Fruit fly (Drosophila melanogaster) whole organism, pupa: Measurements from ENCODE around the gene Taf10.

ENCODE experiments used
- CG10348 ChIP-seq: fragments of 200-800 bp; sonication (Bioruptor generic); IDR thresholded peaks from 2 replicates; pipeline ENCODE4 v1.3.6; 2022; ENCODE audit warnings: missing biosample characterization, missing genetic modification characterization
- CG12605 ChIP-seq: fragments of 200-800 bp; sonication (Bioruptor generic); IDR thresholded peaks from 2 replicates; pipeline ENCODE4 v1.3.6; 2022; ENCODE audit warnings: missing biosample characterization, missing genetic modification characterization
- CG13204 ChIP-seq: fragments of 200-800 bp; sonication (Bioruptor generic); optimal IDR thresholded peaks from 2 replicates; lab custom pipeline; 2018; ENCODE audit warnings: missing biosample characterization, mild to moderate bottlenecking, missing genetic modification characterization, moderate library complexity
- CG14655 ChIP-seq: fragments of 200-800 bp; sonication (Bioruptor generic); optimal IDR thresholded peaks from 3 replicates; lab custom pipeline; 2017; ENCODE audit warnings: mild to moderate bottlenecking, missing biosample characterization, missing genetic modification reagents, missing genetic modification characterization
- CG15710 ChIP-seq: fragments of 200-800 bp; sonication (Bioruptor generic); optimal IDR thresholded peaks from 2 replicates; lab custom pipeline; 2018; ENCODE audit warnings: missing biosample characterization, mild to moderate bottlenecking, missing genetic modification characterization, moderate library complexity
- CG17806 ChIP-seq: fragments of 200-800 bp; sonication (Bioruptor generic); optimal IDR thresholded peaks from 2 replicates; lab custom pipeline; 2018; ENCODE audit warnings: missing biosample characterization, mild to moderate bottlenecking, missing genetic modification characterization, moderate library complexity
- CG32121 ChIP-seq: fragments of 200-800 bp; sonication (Bioruptor generic); IDR thresholded peaks from 2 replicates; pipeline ENCODE4 v1.3.6; 2022; ENCODE audit warnings: missing biosample characterization, missing genetic modification characterization
- CG34367 ChIP-seq: fragments of 200-800 bp; sonication (Bioruptor generic); optimal IDR thresholded peaks from 2 replicates; lab custom pipeline; 2018; ENCODE audit warnings: missing biosample characterization, mild to moderate bottlenecking, missing genetic modification characterization
- CG4496 ChIP-seq: fragments of 200-800 bp; sonication (Bioruptor generic); IDR thresholded peaks from 3 replicates; pipeline ENCODE4 v1.3.6; 2022; ENCODE audit warnings: missing biosample characterization, missing genetic modification characterization
- CG8159 ChIP-seq: fragments of 200-800 bp; sonication (Bioruptor generic); optimal IDR thresholded peaks from 3 replicates; lab custom pipeline; 2018; ENCODE audit warnings: missing biosample characterization, mild to moderate bottlenecking, missing genetic modification characterization, moderate library complexity
- CG8301 ChIP-seq: fragments of 200-800 bp; sonication (Bioruptor generic); optimal IDR thresholded peaks from 2 replicates; lab custom pipeline; 2018; ENCODE audit warnings: missing biosample characterization, mild to moderate bottlenecking, missing genetic modification characterization
- CG9948 ChIP-seq: fragments of 200-800 bp; sonication (Bioruptor generic); optimal IDR thresholded peaks from 2 replicates; lab custom pipeline; 2018; ENCODE audit warnings: missing biosample characterization, mild to moderate bottlenecking, missing genetic modification characterization, moderate library complexity
- D1 ChIP-seq: fragments of 200-800 bp; sonication (Bioruptor generic); optimal IDR thresholded peaks from 2 replicates; lab custom pipeline; 2018; ENCODE audit warnings: missing biosample characterization, mild to moderate bottlenecking, missing genetic modification characterization, moderate library complexity
- EcR ChIP-seq: fragments of 200-800 bp; sonication (Bioruptor generic); optimal IDR thresholded peaks from 3 replicates; lab custom pipeline; 2019; ENCODE audit warnings: missing biosample characterization, missing genetic modification characterization, mild to moderate bottlenecking, moderate library complexity, missing genetic modification reagents
- Ets98B ChIP-seq: fragments of 200-800 bp; sonication (Bioruptor generic); IDR thresholded peaks from 2 replicates; pipeline ENCODE4 v1.3.6; 2022; ENCODE audit warnings: missing biosample characterization, missing genetic modification characterization
- Pif1A ChIP-seq: fragments of 200-800 bp; sonication (Bioruptor generic); optimal IDR thresholded peaks from 3 replicates; lab custom pipeline; 2016; ENCODE audit warnings: missing biosample characterization, missing genetic modification characterization
- Pif1B ChIP-seq: fragments of 200-800 bp; sonication (Bioruptor generic); optimal IDR thresholded peaks from 3 replicates; lab custom pipeline; 2016; ENCODE audit warnings: missing biosample characterization, missing genetic modification characterization
- Snoo ChIP-seq: fragments of 200-800 bp; sonication (Bioruptor generic); optimal IDR thresholded peaks from 3 replicates; lab custom pipeline; 2017; ENCODE audit warnings: missing biosample characterization, mild to moderate bottlenecking, missing genetic modification characterization, inconsistent platforms
- fd96Ca ChIP-seq: fragments of 200-800 bp; sonication (Bioruptor generic); IDR thresholded peaks from 3 replicates; pipeline ENCODE4 v1.3.6; 2022; ENCODE audit warnings: missing biosample characterization, missing genetic modification characterization
- gl ChIP-seq: fragments of 200-800 bp; sonication (Bioruptor generic); optimal IDR thresholded peaks from 2 replicates; lab custom pipeline; 2018; ENCODE audit warnings: missing biosample characterization, mild to moderate bottlenecking, missing genetic modification characterization
- rn ChIP-seq: fragments of 200-800 bp; sonication (Bioruptor generic); IDR thresholded peaks from 2 replicates; pipeline ENCODE4 v1.3.6; 2022; ENCODE audit warnings: missing biosample characterization, missing genetic modification characterization

The Taf10 gene

dm6 chr2L:2769476-2770185 lies 1.9 kb downstream of the Taf10 start, which contains the start of the genes colt and HINT1:
Gene colt (minus strand): TSS chr2L:2770069.
Gene HINT1 (plus strand): TSS chr2L:2770135.
- TF ChIP-seq CG8301 (tag; lab: Kevin White, UChicago), result peak; percentile 82
- TF ChIP-seq CG17806 (tag; lab: Kevin White, UChicago), result peak; percentile 66
- no peak for TF ChIP-seq rn (GFP tag; lab: Robert Waterston, UW)
- TF ChIP-seq fd96Ca, result peak; percentile 16; the same call in 1 of the 3 replicates
- TF ChIP-seq CG13204 (GFP tag; lab: Kevin White, UChicago), result peak; percentile 93
- TF ChIP-seq EcR, result peak; percentile 58
- peak; percentile 51 for TF ChIP-seq CG15710 (tag; lab: Kevin White, UChicago)
- TF ChIP-seq D1, result no peak
- peak; percentile 97 for TF ChIP-seq gl
- TF ChIP-seq Pif1B (GFP tag; lab: Kevin White, UChicago), result peak; percentile 87
- TF ChIP-seq CG14655, result peak; percentile 88
- TF ChIP-seq CG12605 (GFP tag; lab: Robert Waterston, UW), result peak; percentile 67; the same call in 1 of the 2 replicates
- TF ChIP-seq Snoo (tag; lab: Kevin White, UChicago), result peak; percentile 73
- TF ChIP-seq CG8159 (tag; lab: Kevin White, UChicago), result peak; percentile 77
- no peak for TF ChIP-seq CG10348
- peak; percentile 48; the same call in 1 of the 2 replicates for TF ChIP-seq CG32121 (GFP tag; lab: Robert Waterston, UW)
- TF ChIP-seq CG9948 (tag; lab: Kevin White, UChicago), result peak; percentile 57
- peak; percentile 78 for TF ChIP-seq CG4496
- peak; percentile 82 for TF ChIP-seq CG34367 (tag; lab: Kevin White, UChicago)
- TF ChIP-seq Pif1A, result peak; percentile 91
- peak; percentile 55 for TF ChIP-seq Ets98B (GFP tag; lab: Robert Waterston, UW)

dm6 chr2L:2771676-2772075 lies 4.0 kb downstream of the Taf10 start, which contains the start of gene CG15399:
Gene CG15399 (minus strand): TSS chr2L:2771776.
- TF ChIP-seq CG10348, result no peak
- no peak for TF ChIP-seq CG15710 (tag; lab: Kevin White, UChicago)

dm6 chr2L:2782790-2783189 lies 15.1 kb downstream of the Taf10 start:
- no peak for TF ChIP-seq CG32121 (GFP tag; lab: Robert Waterston, UW)
- no peak for TF ChIP-seq Snoo (tag; lab: Kevin White, UChicago)
- no peak for TF ChIP-seq CG13204 (GFP tag; lab: Kevin White, UChicago)
- no peak for TF ChIP-seq D1
- no peak for TF ChIP-seq CG8301 (tag; lab: Kevin White, UChicago)
- TF ChIP-seq EcR, result no peak
- TF ChIP-seq CG12605 (GFP tag; lab: Robert Waterston, UW), result no peak
- TF ChIP-seq CG34367 (tag; lab: Kevin White, UChicago), result no peak
- TF ChIP-seq Ets98B (GFP tag; lab: Robert Waterston, UW), result no peak
- no peak for TF ChIP-seq gl
- no peak for TF ChIP-seq CG10348
- TF ChIP-seq CG9948 (tag; lab: Kevin White, UChicago), result no peak
- no peak for TF ChIP-seq fd96Ca
- no peak for TF ChIP-seq CG14655
- TF ChIP-seq CG4496, result no peak
- TF ChIP-seq rn (GFP tag; lab: Robert Waterston, UW), result no peak
- no peak for TF ChIP-seq CG17806 (tag; lab: Kevin White, UChicago)
- TF ChIP-seq CG15710 (tag; lab: Kevin White, UChicago), result no peak
- TF ChIP-seq Pif1B (GFP tag; lab: Kevin White, UChicago), result no peak

- TF ChIP-seq CG8301 (tag; lab: Kevin White, UChicago) (no peak), CG4496 (no peak), CG8159 (tag; lab: Kevin White, UChicago) (no peak), Pif1B (GFP tag; lab: Kevin White, UChicago) (no peak), CG15710 (tag; lab: Kevin White, UChicago) (no peak), CG13204 (GFP tag; lab: Kevin White, UChicago) (no peak), CG14655 (no peak), CG34367 (tag; lab: Kevin White, UChicago) (no peak), CG12605 (GFP tag; lab: Robert Waterston, UW) (no peak)
Measured at dm6 chr2L:2797186-2797585, 29.5 kb downstream of the Taf10 start.

- 0 out of 3 replicates have a peak, but pooled peaks have one; percentile 9 for TF ChIP-seq CG4496
- TF ChIP-seq Pif1A, result peak; percentile 0
- no peak for TF ChIP-seq CG13204 (GFP tag; lab: Kevin White, UChicago)
Measured at dm6 chr2L:2799909-2800478, 32.3 kb downstream of the Taf10 start, which contains the start of gene Syt1. Gene Syt1 (minus strand): TSS chr2L:2799979.

- no peak for TF ChIP-seq CG8159 (tag; lab: Kevin White, UChicago)
- TF ChIP-seq Ets98B (GFP tag; lab: Robert Waterston, UW), result no peak
- TF ChIP-seq CG12605 (GFP tag; lab: Robert Waterston, UW), result no peak
- no peak for TF ChIP-seq CG10348
- TF ChIP-seq rn (GFP tag; lab: Robert Waterston, UW), result no peak
- no peak for TF ChIP-seq CG4496
- TF ChIP-seq D1, result no peak
- TF ChIP-seq EcR, result no peak
- TF ChIP-seq CG17806 (tag; lab: Kevin White, UChicago), result no peak
- TF ChIP-seq CG32121 (GFP tag; lab: Robert Waterston, UW), result no peak
- TF ChIP-seq CG15710 (tag; lab: Kevin White, UChicago), result no peak
- TF ChIP-seq Pif1B (GFP tag; lab: Kevin White, UChicago), result no peak
- TF ChIP-seq CG14655, result no peak
- no peak for TF ChIP-seq CG13204 (GFP tag; lab: Kevin White, UChicago)
- no peak for TF ChIP-seq gl
- TF ChIP-seq CG34367 (tag; lab: Kevin White, UChicago), result no peak
- no peak for TF ChIP-seq CG9948 (tag; lab: Kevin White, UChicago)
- TF ChIP-seq Pif1A, result no peak
- no peak for TF ChIP-seq fd96Ca
- no peak for TF ChIP-seq Snoo (tag; lab: Kevin White, UChicago)
Measured at dm6 chr2L:2800956-2801776, 33.5 kb downstream of the Taf10 start.
